Fruit fly (Drosophila melanogaster) whole organism, prepupa: Measurements from ENCODE around the gene HINT1.

Experiments
- CG10631 ChIP-seq: fragments of 200-800 bp; sonication (Bioruptor generic); optimal IDR thresholded peaks from 2 replicates; lab custom pipeline; 2016; ENCODE audit warnings: missing biosample characterization, missing genetic modification characterization
- CG11902 ChIP-seq: fragments of 200-800 bp; sonication (Bioruptor generic); optimal IDR thresholded peaks from 3 replicates; lab custom pipeline; 2016; ENCODE audit warnings: missing biosample characterization, missing genetic modification characterization
- CG15336 ChIP-seq: fragments of 200-800 bp; sonication (Bioruptor generic); IDR thresholded peaks from 2 replicates; pipeline ENCODE4 v1.3.6; 2022; ENCODE audit warnings: missing biosample characterization, missing genetic modification characterization
- CG3032 ChIP-seq: fragments of 200-800 bp; optimal IDR thresholded peaks from 2 replicates; lab custom pipeline; 2019; ENCODE audit warnings: missing biosample characterization, mild to moderate bottlenecking, missing genetic modification characterization, moderate library complexity
- CG32006 ChIP-seq: fragments of 200-800 bp; sonication (Bioruptor generic); optimal IDR thresholded peaks from 3 replicates; lab custom pipeline; 2017; ENCODE audit warnings: missing biosample characterization, mild to moderate bottlenecking, missing genetic modification characterization
- CG3919 ChIP-seq: fragments of 200-800 bp; sonication (Bioruptor generic); optimal IDR thresholded peaks from 3 replicates; lab custom pipeline; 2016; ENCODE audit warnings: missing biosample characterization, missing genetic modification characterization
- CG6163 ChIP-seq: fragments of 200-800 bp; sonication (Bioruptor generic); IDR thresholded peaks from 3 replicates; pipeline ENCODE4 v1.3.6; 2022; ENCODE audit warnings: missing biosample characterization, missing genetic modification characterization
- CG6276 ChIP-seq: fragments of 200-800 bp; sonication (Bioruptor generic); optimal IDR thresholded peaks from 2 replicates; lab custom pipeline; 2017; ENCODE audit warnings: missing biosample characterization, mild to moderate bottlenecking, missing genetic modification characterization
- CG6792 ChIP-seq: fragments of 200-800 bp; sonication (Bioruptor generic); optimal IDR thresholded peaks from 3 replicates; lab custom pipeline; 2016; ENCODE audit warnings: missing biosample characterization, missing genetic modification characterization
- CG6808 ChIP-seq: fragments of 200-800 bp; sonication (Bioruptor generic); optimal IDR thresholded peaks from 3 replicates; lab custom pipeline; 2017; ENCODE audit warnings: missing biosample characterization, missing genetic modification characterization, mild to moderate bottlenecking, moderate library complexity, missing genetic modification reagents
- CG6854 ChIP-seq: fragments of 200-800 bp; sonication (Bioruptor generic); optimal IDR thresholded peaks from 2 replicates; lab custom pipeline; 2017; ENCODE audit warnings: missing biosample characterization, mild to moderate bottlenecking, missing genetic modification characterization
- CG8319 ChIP-seq: fragments of 200-800 bp; sonication (Bioruptor generic); optimal IDR thresholded peaks from 3 replicates; lab custom pipeline; 2016; ENCODE audit warnings: missing biosample characterization, missing genetic modification characterization
- CG8632 ChIP-seq: fragments of 200-800 bp; sonication (Bioruptor generic); optimal IDR thresholded peaks from 3 replicates; lab custom pipeline; 2016; ENCODE audit warnings: missing biosample characterization, missing genetic modification characterization
- CG9139 ChIP-seq: fragments of 200-800 bp; sonication (Bioruptor generic); optimal IDR thresholded peaks from 3 replicates; lab custom pipeline; 2017; ENCODE audit warnings: missing biosample characterization, mild to moderate bottlenecking, missing genetic modification characterization
- Eip75B ChIP-seq: fragments of 200-800 bp; sonication (Bioruptor generic); optimal IDR thresholded peaks from 3 replicates; lab custom pipeline; 2016; ENCODE audit warnings: missing biosample characterization, missing genetic modification characterization
- Ets96B ChIP-seq: fragments of 200-800 bp; optimal IDR thresholded peaks from 2 replicates; lab custom pipeline; 2019; ENCODE audit warnings: missing biosample characterization, mild to moderate bottlenecking, missing genetic modification characterization, moderate library complexity
- Hr39 ChIP-seq: fragments of 200-800 bp; sonication (Bioruptor generic); optimal IDR thresholded peaks from 2 replicates; lab custom pipeline; 2016; ENCODE audit warnings: missing biosample characterization, missing genetic modification characterization
- Hr4 ChIP-seq: fragments of 200-800 bp; sonication (Bioruptor generic); optimal IDR thresholded peaks from 3 replicates; lab custom pipeline; 2016; ENCODE audit warnings: missing biosample characterization, missing genetic modification characterization
- Met ChIP-seq: fragments of 200-800 bp; sonication (Bioruptor generic); optimal IDR thresholded peaks from 3 replicates; lab custom pipeline; 2016; ENCODE audit warnings: missing biosample characterization, missing genetic modification characterization
- OdsH ChIP-seq: fragments of 200-800 bp; sonication (Bioruptor generic); optimal IDR thresholded peaks from 3 replicates; lab custom pipeline; 2016; ENCODE audit warnings: missing biosample characterization, missing genetic modification characterization
- Smox ChIP-seq: fragments of 200-800 bp; sonication (Bioruptor generic); optimal IDR thresholded peaks from 3 replicates; lab custom pipeline; 2016; ENCODE audit warnings: missing biosample characterization, missing genetic modification characterization
- Sox14 ChIP-seq: fragments of 200-800 bp; sonication (Bioruptor generic); optimal IDR thresholded peaks from 3 replicates; lab custom pipeline; 2016; ENCODE audit warnings: missing biosample characterization, missing genetic modification characterization
- acj6 ChIP-seq: fragments of 200-800 bp; sonication (Bioruptor generic); optimal IDR thresholded peaks from 3 replicates; lab custom pipeline; 2016; ENCODE audit warnings: missing biosample characterization, missing genetic modification characterization
- dac ChIP-seq: fragments of 200-800 bp; sonication (Bioruptor generic); optimal IDR thresholded peaks from 2 replicates; lab custom pipeline; 2017; ENCODE audit warnings: missing biosample characterization, mild to moderate bottlenecking, missing genetic modification characterization
- dsx ChIP-seq: fragments of 200-800 bp; optimal IDR thresholded peaks from 3 replicates; lab custom pipeline; 2019; ENCODE audit warnings: missing biosample characterization, mild to moderate bottlenecking, missing genetic modification characterization, moderate library complexity; ENCODE audit not compliant: poor library complexity, severe bottlenecking
- esn ChIP-seq: fragments of 200-800 bp; sonication (Bioruptor generic); optimal IDR thresholded peaks from 2 replicates; lab custom pipeline; 2016; ENCODE audit warnings: missing biosample characterization, mild to moderate bottlenecking, missing genetic modification characterization, moderate library complexity
- fd59A ChIP-seq: fragments of 200-800 bp; sonication (Bioruptor generic); optimal IDR thresholded peaks from 2 replicates; lab custom pipeline; 2017; ENCODE audit warnings: missing biosample characterization, mild to moderate bottlenecking, missing genetic modification characterization, missing genetic modification reagents
- fkh ChIP-seq: fragments of 200-800 bp; sonication (Bioruptor generic); optimal IDR thresholded peaks from 3 replicates; lab custom pipeline; 2017; ENCODE audit warnings: missing biosample characterization, mild to moderate bottlenecking, missing genetic modification characterization, moderate library complexity
- net ChIP-seq: fragments of 200-800 bp; sonication (Bioruptor generic); optimal IDR thresholded peaks from 3 replicates; lab custom pipeline; 2016; ENCODE audit warnings: missing biosample characterization, missing genetic modification characterization
- pdm3 ChIP-seq: fragments of 200-800 bp; sonication (Bioruptor generic); optimal IDR thresholded peaks from 3 replicates; lab custom pipeline; 2016; ENCODE audit warnings: missing biosample characterization, missing genetic modification characterization
- salr ChIP-seq, 2 experiments: fragments of 200-800 bp; sonication (Bioruptor generic); optimal IDR thresholded peaks; 3 replicates each; lab custom pipeline; 2016 to 2018; ENCODE audit warnings: missing biosample characterization in 2 of 2, missing genetic modification characterization in 2 of 2, mild to moderate bottlenecking in 1 of 2
- spab ChIP-seq: fragments of 200-800 bp; sonication (Bioruptor generic); optimal IDR thresholded peaks from 2 replicates; lab custom pipeline; 2017; ENCODE audit warnings: missing biosample characterization, mild to moderate bottlenecking, missing genetic modification characterization, missing genetic modification reagents
- svp ChIP-seq: fragments of 200-800 bp; sonication (Bioruptor generic); peaks from one replicate; lab custom pipeline; 2016; ENCODE audit warnings: missing biosample characterization, missing genetic modification characterization
- topi ChIP-seq: fragments of 200-800 bp; sonication (Bioruptor generic); optimal IDR thresholded peaks from 3 replicates; lab custom pipeline; 2016; ENCODE audit warnings: missing biosample characterization, missing genetic modification characterization

HINT1 gene

dm6 chr2L:2734946-2735345, 35.0 kb upstream of the HINT1 start (continued):
- TF ChIP-seq net (GFP tag; lab: Kevin White, UChicago) (no peak), svp (GFP tag; lab: Kevin White, UChicago) (no peak), CG8319 (GFP tag; lab: Kevin White, UChicago) (no peak), OdsH (GFP tag; lab: Kevin White, UChicago) (no peak), Hr4 (GFP tag; lab: Kevin White, UChicago) (no peak), salr (GFP tag; optimal IDR thresholded peaks at IDR 0.05; lab: Kevin White, UChicago) (peak in 1 of 2 experiments; percentile 4), CG6808 (GFP tag; lab: Kevin White, UChicago) (no peak), CG10631 (GFP tag; lab: Kevin White, UChicago) (peak; percentile 40), Smox (no peak), CG3032 (tag; lab: Kevin White, UChicago) (no peak), CG9139 (GFP tag; lab: Kevin White, UChicago) (no peak), fkh (GFP tag; lab: Kevin White, UChicago) (no peak), dac (GFP tag; lab: Kevin White, UChicago) (no peak), CG8632 (no peak), fd59A (no peak), Met (GFP tag; lab: Kevin White, UChicago) (no peak), CG11902 (GFP tag; lab: Kevin White, UChicago) (no peak), CG6792 (GFP tag; lab: Kevin White, UChicago) (no peak), pdm3 (GFP tag; lab: Kevin White, UChicago) (peak; percentile 17), CG32006 (GFP tag; lab: Kevin White, UChicago) (peak; percentile 32), topi (no peak), CG6276 (no peak)

- TF ChIP-seq acj6 (GFP tag; lab: Kevin White, UChicago) (no peak), CG6163 (GFP tag; lab: Robert Waterston, UW) (peak; percentile 51; the same call in 2 of the 3 replicates)
Observed at dm6 chr2L:2735539-2735938, 34.4 kb upstream of the HINT1 start.

dm6 chr2L:2737561-2737960, 32.4 kb upstream of the HINT1 start:
- TF ChIP-seq Hr4 (GFP tag; lab: Kevin White, UChicago) (no peak), CG15336 (no peak), spab (GFP tag; lab: Kevin White, UChicago) (no peak), CG3919 (GFP tag; lab: Kevin White, UChicago) (no peak), CG6792 (GFP tag; lab: Kevin White, UChicago) (no peak), dac (GFP tag; lab: Kevin White, UChicago) (no peak), CG10631 (GFP tag; lab: Kevin White, UChicago) (no peak), Eip75B (GFP tag; lab: Kevin White, UChicago) (no peak), CG8319 (GFP tag; lab: Kevin White, UChicago) (no peak), salr (GFP tag; optimal IDR thresholded peaks at IDR 0.05; lab: Kevin White, UChicago) (no peak), pdm3 (GFP tag; lab: Kevin White, UChicago) (no peak), CG6276 (no peak), Hr39 (GFP tag; lab: Kevin White, UChicago) (no peak), CG6854 (GFP tag; lab: Kevin White, UChicago) (no peak), Sox14 (no peak)

- TF ChIP-seq Sox14 (peak; percentile 53), Ets96B (no peak), esn (peak; percentile 22), svp (GFP tag; lab: Kevin White, UChicago) (peak; percentile 25), dac (GFP tag; lab: Kevin White, UChicago) (no peak), CG3032 (tag; lab: Kevin White, UChicago) (peak; percentile 25)
Observed at dm6 chr2L:2739820-2740230, 30.1 kb upstream of the HINT1 start, which contains the start of gene Hrs. Hrs (plus strand) TSS chr2L:2739986.

dm6 chr2L:2744852-2745251, 25.1 kb upstream of the HINT1 start, which contains the start of the genes CG9961 and Cwc25:
CG9961 (minus strand) TSS chr2L:2744934.
Cwc25 (plus strand) TSS chr2L:2745098.
- peak; percentile 25 for TF ChIP-seq CG3032 (tag; lab: Kevin White, UChicago)
- TF ChIP-seq Eip75B (GFP tag; lab: Kevin White, UChicago), result no peak
- peak; percentile 31 for TF ChIP-seq dsx (GFP tag; lab: Kevin White, UChicago)
- TF ChIP-seq Sox14, result no peak
- no peak for TF ChIP-seq Met (GFP tag; lab: Kevin White, UChicago)
- TF ChIP-seq Ets96B, result no peak
